Worm (Caenorhabditis elegans): ENCODE results near the gene rps-8.

rps-8 gene

ce11 chrIV:7317829-7318529 lies 4.3 kb upstream of the rps-8 start:
- peak; percentile 83 for TF ChIP-seq ces-1 (GFP tag; optimal IDR thresholded peaks at IDR 0.05)
- TF ChIP-seq nhr-76 (tag; optimal IDR thresholded peaks at IDR 0.05) = no peak
- no peak for TF ChIP-seq cnd-1 (tag; optimal IDR thresholded peaks at IDR 0.05)
- no peak for TF ChIP-seq snpc-4 (tag; optimal IDR thresholded peaks at IDR 0.05)
- TF ChIP-seq unc-62 (GFP tag; optimal IDR thresholded peaks at IDR 0.05) = peak; percentile 63
- peak; percentile 51 for TF ChIP-seq elt-1 (tag; optimal IDR thresholded peaks at IDR 0.05; ENCODE audit: borderline replicate concordance, insufficient read depth)
- TF ChIP-seq nhr-237 (tag; optimal IDR thresholded peaks at IDR 0.05) = no peak
- no peak for TF ChIP-seq flh-1 (GFP tag; optimal IDR thresholded peaks at IDR 0.05)
- TF ChIP-seq bed-3 (GFP tag; optimal IDR thresholded peaks at IDR 0.05) = no peak
- no peak for TF ChIP-seq zip-8 (tag; optimal IDR thresholded peaks at IDR 0.05)
- TF ChIP-seq unc-39 (tag; optimal IDR thresholded peaks at IDR 0.05) = no peak
- TF ChIP-seq ceh-83 (GFP tag; optimal IDR thresholded peaks at IDR 0.05) = no peak
- TF ChIP-seq hlh-1 (tag; optimal IDR thresholded peaks at IDR 0.05) = no peak

ce11 chrIV:7316613-7317153 lies 3.0 kb upstream of the rps-8 start, which contains the start of gene F42C5.9:
TSS of gene F42C5.9 (minus strand) at chrIV:7317103.
- TF ChIP-seq blmp-1 (tag; optimal IDR thresholded peaks at IDR 0.05) (no peak), sptf-1 (tag; optimal IDR thresholded peaks at IDR 0.05) (no peak), nhr-12 (tag; optimal IDR thresholded peaks at IDR 0.05) (no peak)

ce11 chrIV:7313962-7314361 lies 302 bp upstream of the rps-8 start:
- TF ChIP-seq lsy-2 (tag; optimal IDR thresholded peaks at IDR 0.05) (peak; percentile 50), pha-4 (tag; optimal IDR thresholded peaks at IDR 0.05) (peak; percentile 49), ham-2 (GFP tag; optimal IDR thresholded peaks at IDR 0.05) (no peak), hlh-1 (tag; optimal IDR thresholded peaks at IDR 0.05) (peak; percentile 59), ces-1 (GFP tag; optimal IDR thresholded peaks at IDR 0.05) (peak; percentile 9), unc-39 (tag; optimal IDR thresholded peaks at IDR 0.05) (no peak), ceh-39 (tag; optimal IDR thresholded peaks at IDR 0.05) (no peak), nhr-237 (tag; optimal IDR thresholded peaks at IDR 0.05) (peak; percentile 32), cnd-1 (tag; optimal IDR thresholded peaks at IDR 0.05) (no peak), mep-1 (tag; optimal IDR thresholded peaks at IDR 0.05) (peak; percentile 76), mab-5 (tag; optimal IDR thresholded peaks at IDR 0.05) (no peak), lin-13 (tag; optimal IDR thresholded peaks at IDR 0.05) (peak; percentile 33), sptf-1 (tag; optimal IDR thresholded peaks at IDR 0.05) (peak; percentile 14)

- TF ChIP-seq ztf-11 (tag; optimal IDR thresholded peaks at IDR 0.05) (no peak), nhr-28 (tag; optimal IDR thresholded peaks at IDR 0.05) (no peak), elt-3 (tag; optimal IDR thresholded peaks at IDR 0.05) (no peak), unc-39 (tag; optimal IDR thresholded peaks at IDR 0.05) (no peak), unc-120 (tag; optimal IDR thresholded peaks at IDR 0.05; ENCODE audit: poor library complexity, severe bottlenecking) (no peak), ceh-83 (GFP tag; optimal IDR thresholded peaks at IDR 0.05) (no peak), flh-1 (GFP tag; optimal IDR thresholded peaks at IDR 0.05) (no peak), snpc-4 (tag; optimal IDR thresholded peaks at IDR 0.05) (no peak), nhr-12 (tag; optimal IDR thresholded peaks at IDR 0.05) (no peak), zip-8 (tag; optimal IDR thresholded peaks at IDR 0.05) (no peak), cnd-1 (tag; optimal IDR thresholded peaks at IDR 0.05) (no peak), sptf-1 (tag; optimal IDR thresholded peaks at IDR 0.05) (no peak), tbx-8 (GFP tag; optimal IDR thresholded peaks at IDR 0.05) (no peak), lin-13 (tag; optimal IDR thresholded peaks at IDR 0.05) (no peak), M03D4.4 (tag; optimal IDR thresholded peaks at IDR 0.05) (no peak), ceh-43 (GFP tag; optimal IDR thresholded peaks at IDR 0.05) (no peak), ces-1 (GFP tag; optimal IDR thresholded peaks at IDR 0.05) (no peak), ceh-39 (tag; optimal IDR thresholded peaks at IDR 0.05) (no peak), nhr-76 (tag; optimal IDR thresholded peaks at IDR 0.05) (no peak)
Measured at ce11 chrIV:7312620-7313194, 953 bp downstream of the rps-8 start.

DNA sequence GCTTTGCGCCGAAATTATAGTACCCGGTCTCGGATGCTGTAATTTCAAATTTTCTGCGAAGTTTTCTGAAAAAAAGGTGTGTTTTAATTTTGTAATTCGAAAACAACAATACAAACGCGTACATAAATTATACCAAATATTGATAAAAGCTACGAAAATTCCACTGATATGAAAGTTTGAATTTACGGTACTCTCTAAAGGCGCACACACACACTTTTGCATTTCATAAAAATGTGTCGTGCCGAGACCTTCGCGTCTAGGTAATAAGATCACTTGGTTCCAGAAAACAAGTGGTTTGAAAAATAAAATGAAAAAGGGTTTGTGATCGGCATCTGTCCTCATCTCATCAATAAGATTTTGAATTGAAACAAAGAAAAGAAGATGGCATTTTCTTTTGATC lies 2.8 kb downstream of the rps-8 start:
- TF ChIP-seq mep-1 (tag; optimal IDR thresholded peaks at IDR 0.05) (no peak), elt-3 (tag; optimal IDR thresholded peaks at IDR 0.05) (no peak), pha-4 (tag; optimal IDR thresholded peaks at IDR 0.05) (no peak), lin-32 (GFP tag; optimal IDR thresholded peaks at IDR 0.05) (no peak), sem-2 (GFP tag; optimal IDR thresholded peaks at IDR 0.05) (no peak), nhr-2 (tag; optimal IDR thresholded peaks at IDR 0.05) (no peak), nhr-12 (tag; optimal IDR thresholded peaks at IDR 0.05) (no peak), nhr-237 (tag; optimal IDR thresholded peaks at IDR 0.05) (no peak), ceh-39 (tag; optimal IDR thresholded peaks at IDR 0.05) (no peak), cnd-1 (tag; optimal IDR thresholded peaks at IDR 0.05) (no peak)

All from whole organism, mixed stage, embryonic.